Fruit fly (Drosophila melanogaster) whole organism, embryonic: ENCODE results near the gene CG34450.

Source experiments
- Asciz ChIP-seq: fragments of 200-800 bp; sonication (Bioruptor generic); optimal IDR thresholded peaks from 2 replicates; lab custom pipeline; 2017; ENCODE audit warnings: missing biosample characterization, mild to moderate bottlenecking, missing genetic modification characterization, missing genetic modification reagents
- Bdp1 ChIP-seq: fragments of 200-800 bp; sonication (Bioruptor generic); optimal IDR thresholded peaks from 3 replicates; lab custom pipeline; 2016; ENCODE audit warnings: missing biosample characterization, missing genetic modification characterization
- CG11456 ChIP-seq: fragments of 200-800 bp; sonication (Bioruptor generic); IDR thresholded peaks from 3 replicates; pipeline ENCODE4 v1.3.6; 2022; ENCODE audit warnings: missing biosample characterization, missing genetic modification characterization
- CG11560 ChIP-seq: fragments of 200-800 bp; sonication (Bioruptor generic); IDR thresholded peaks from 3 replicates; pipeline ENCODE4 v1.3.6; 2022; ENCODE audit warnings: missing biosample characterization, missing genetic modification characterization
- CG13424 ChIP-seq: fragments of 200-800 bp; sonication (Bioruptor generic); optimal IDR thresholded peaks from 2 replicates; lab custom pipeline; 2019; ENCODE audit warnings: missing biosample characterization, mild to moderate bottlenecking, missing genetic modification characterization, moderate library complexity
- CG15601 ChIP-seq: fragments of 200-800 bp; sonication (Bioruptor generic); optimal IDR thresholded peaks from 3 replicates; lab custom pipeline; 2019; ENCODE audit warnings: missing biosample characterization, mild to moderate bottlenecking, missing genetic modification characterization, moderate library complexity
- CG17328 ChIP-seq: fragments of 200-800 bp; sonication (Bioruptor generic); IDR thresholded peaks from 2 replicates; pipeline ENCODE4 v1.3.6; 2022; ENCODE audit warnings: missing biosample characterization, missing genetic modification characterization
- CG17912 ChIP-seq: fragments of 200-800 bp; sonication (Bioruptor generic); optimal IDR thresholded peaks from 2 replicates; lab custom pipeline; 2018; ENCODE audit warnings: missing biosample characterization, mild to moderate bottlenecking, missing genetic modification characterization
- CG18262 ChIP-seq: fragments of 200-800 bp; optimal IDR thresholded peaks from 3 replicates; lab custom pipeline; 2019; ENCODE audit warnings: missing biosample characterization, mild to moderate bottlenecking, missing genetic modification characterization, moderate library complexity
- CG18764 ChIP-seq: fragments of 200-800 bp; sonication (Bioruptor generic); optimal IDR thresholded peaks from 3 replicates; lab custom pipeline; 2016; ENCODE audit warnings: missing biosample characterization, missing genetic modification characterization
- CG2202 ChIP-seq: fragments of 200-800 bp; sonication (Bioruptor generic); optimal IDR thresholded peaks from 2 replicates; lab custom pipeline; 2018; ENCODE audit warnings: missing biosample characterization, mild to moderate bottlenecking, missing genetic modification characterization
- CG3065 ChIP-seq: fragments of 200-800 bp; sonication (Bioruptor generic); optimal IDR thresholded peaks from 2 replicates; lab custom pipeline; 2016; ENCODE audit warnings: missing biosample characterization, missing genetic modification characterization
- CG32532 ChIP-seq: fragments of 200-800 bp; sonication (Bioruptor generic); IDR thresholded peaks from 2 replicates; pipeline ENCODE4 v1.3.6; 2022; ENCODE audit warnings: missing biosample characterization, missing genetic modification characterization
- CG5953 ChIP-seq: fragments of 200-800 bp; sonication (Bioruptor generic); IDR thresholded peaks from 2 replicates; pipeline ENCODE4 v1.3.6; 2022; ENCODE audit warnings: missing biosample characterization, missing genetic modification characterization
- CG6254 ChIP-seq: fragments of 200-800 bp; sonication (Bioruptor generic); optimal IDR thresholded peaks from 3 replicates; lab custom pipeline; 2017; ENCODE audit warnings: mild to moderate bottlenecking, missing biosample characterization, missing genetic modification reagents, missing genetic modification characterization
- CG6272 ChIP-seq: fragments of 200-800 bp; sonication (Bioruptor generic); IDR thresholded peaks from 2 replicates; pipeline ENCODE4 v1.3.6; 2022; ENCODE audit warnings: missing biosample characterization, missing genetic modification characterization
- CG7357 ChIP-seq: fragments of 200-800 bp; sonication (Bioruptor generic); IDR thresholded peaks from 3 replicates; pipeline ENCODE4 v1.3.6; 2022; ENCODE audit warnings: missing biosample characterization, missing genetic modification characterization
- CG8089 ChIP-seq: fragments of 200-800 bp; sonication (Bioruptor generic); optimal IDR thresholded peaks from 3 replicates; lab custom pipeline; 2016; ENCODE audit warnings: missing biosample characterization, missing genetic modification characterization
- CG9817 ChIP-seq: fragments of 200-800 bp; sonication (Bioruptor generic); optimal IDR thresholded peaks from 2 replicates; lab custom pipeline; 2018; ENCODE audit warnings: missing biosample characterization, mild to moderate bottlenecking, missing genetic modification characterization, moderate library complexity
- CG9932 ChIP-seq: fragments of 200-800 bp; sonication (Bioruptor generic); IDR thresholded peaks from 2 replicates; pipeline ENCODE4 v1.3.6; 2022; ENCODE audit warnings: missing biosample characterization, missing genetic modification characterization
- H2.0 ChIP-seq: fragments of 200-800 bp; sonication (Bioruptor generic); IDR thresholded peaks from 2 replicates; pipeline ENCODE4 v1.3.6; 2022; ENCODE audit warnings: missing biosample characterization, missing genetic modification characterization
- Kr ChIP-seq: fragments of 200-800 bp; sonication (Bioruptor generic); optimal IDR thresholded peaks from 2 replicates; lab custom pipeline; 2017; ENCODE audit warnings: missing biosample characterization, mild to moderate bottlenecking, missing genetic modification characterization
- Mrtf ChIP-seq: fragments of 200-800 bp; sonication (Bioruptor generic); IDR thresholded peaks from 3 replicates; pipeline ENCODE4 v1.3.6; 2022; ENCODE audit warnings: missing biosample characterization, missing genetic modification characterization
- NC2α ChIP-seq: fragments of 200-800 bp; sonication (Bioruptor generic); optimal IDR thresholded peaks from 2 replicates; lab custom pipeline; 2016; ENCODE audit warnings: missing biosample characterization, missing genetic modification characterization
- Oli ChIP-seq: fragments of 200-800 bp; sonication (Bioruptor generic); optimal IDR thresholded peaks from 2 replicates; lab custom pipeline; 2018; ENCODE audit warnings: missing biosample characterization, mild to moderate bottlenecking, missing genetic modification characterization, moderate library complexity
- Optix ChIP-seq: fragments of 200-800 bp; sonication (Bioruptor generic); IDR thresholded peaks from 3 replicates; pipeline ENCODE4 v1.3.6; 2022; ENCODE audit warnings: missing biosample characterization, missing genetic modification characterization
- Poxn ChIP-seq: fragments of 200-800 bp; sonication (Bioruptor generic); IDR thresholded peaks from 2 replicates; pipeline ENCODE4 v1.3.6; 2022; ENCODE audit warnings: missing biosample characterization, missing genetic modification characterization
- Ptx1 ChIP-seq: fragments of 200-800 bp; sonication (Bioruptor generic); IDR thresholded peaks from 2 replicates; pipeline ENCODE4 v1.3.6; 2022; ENCODE audit warnings: missing biosample characterization, missing genetic modification characterization
- TFAM ChIP-seq: fragments of 200-800 bp; sonication (Bioruptor generic); optimal IDR thresholded peaks from 2 replicates; lab custom pipeline; 2017; ENCODE audit warnings: missing biosample characterization, missing genetic modification characterization, inconsistent platforms
- aop ChIP-seq: fragments of 200-800 bp; sonication (Bioruptor generic); IDR thresholded peaks from 2 replicates; pipeline ENCODE4 v1.3.6; 2022; ENCODE audit warnings: missing biosample characterization, missing genetic modification characterization
- ara ChIP-seq: fragments of 200-800 bp; sonication (Bioruptor generic); IDR thresholded peaks from 2 replicates; pipeline ENCODE4 v1.3.6; 2022; ENCODE audit warnings: missing biosample characterization, missing genetic modification characterization
- ase ChIP-seq: fragments of 200-800 bp; sonication (Bioruptor generic); IDR thresholded peaks from 3 replicates; pipeline ENCODE4 v1.3.6; 2022; ENCODE audit warnings: missing biosample characterization, missing genetic modification characterization
- emc ChIP-seq: fragments of 200-800 bp; sonication (Bioruptor generic); optimal IDR thresholded peaks from 2 replicates; lab custom pipeline; 2016; ENCODE audit warnings: missing biosample characterization, missing genetic modification characterization
- en ChIP-seq: fragments of 200-800 bp; sonication (Bioruptor generic); optimal IDR thresholded peaks from 2 replicates; lab custom pipeline; 2016; ENCODE audit warnings: missing biosample characterization, missing genetic modification characterization
- gem ChIP-seq: fragments of 200-800 bp; sonication (Bioruptor generic); optimal IDR thresholded peaks from 2 replicates; lab custom pipeline; 2019; ENCODE audit warnings: missing biosample characterization, mild to moderate bottlenecking, missing genetic modification characterization, moderate library complexity
- h ChIP-seq: fragments of >200 bp; optimal IDR thresholded peaks from 2 replicates; lab custom pipeline; 2017
- hb ChIP-seq: fragments of 200-800 bp; sonication (Bioruptor generic); IDR thresholded peaks from 3 replicates; pipeline ENCODE4 v1.3.6; 2022; ENCODE audit warnings: missing biosample characterization, missing genetic modification characterization; ENCODE audit not compliant: partially characterized antibody
- her ChIP-seq: fragments of 200-800 bp; sonication (Bioruptor generic); optimal IDR thresholded peaks from 2 replicates; lab custom pipeline; 2016; ENCODE audit warnings: missing biosample characterization, missing genetic modification characterization
- lov ChIP-seq, 2 experiments: fragments of 200-800 bp in 1 of 2; fragments of >200 bp in 1 of 2; sonication (Bioruptor generic) in 1 of 2; IDR thresholded peaks in 1 of 2; optimal IDR thresholded peaks in 1 of 2; 2 replicates in 1 of 2; 3 replicates in 1 of 2; pipeline versions ENCODE4 v1.3.6 to Lab custom; 2017 to 2022; ENCODE audit warnings: missing biosample characterization in 1 of 2, missing genetic modification characterization in 1 of 2
- mam ChIP-seq: fragments of 200-800 bp; sonication (Bioruptor generic); optimal IDR thresholded peaks from 3 replicates; lab custom pipeline; 2016; ENCODE audit warnings: missing biosample characterization, missing genetic modification characterization
- nerfin-2 ChIP-seq: fragments of 200-800 bp; sonication (Bioruptor generic); IDR thresholded peaks from 2 replicates; pipeline ENCODE4 v1.3.6; 2022; ENCODE audit warnings: missing biosample characterization, missing genetic modification characterization; ENCODE audit not compliant: partially characterized antibody
- nmo ChIP-seq: fragments of 200-800 bp; sonication (Bioruptor generic); optimal IDR thresholded peaks from 2 replicates; lab custom pipeline; 2018; ENCODE audit warnings: missing biosample characterization, mild to moderate bottlenecking, missing genetic modification characterization, moderate library complexity
- run ChIP-seq: fragments of 200-800 bp; sonication (Bioruptor generic); optimal IDR thresholded peaks from 3 replicates; lab custom pipeline; 2018; ENCODE audit warnings: missing biosample characterization, mild to moderate bottlenecking, missing genetic modification characterization
- sc ChIP-seq, 3 experiments: fragments of >200 bp in 2 of 3; fragments of 200-800 bp in 1 of 3; sonication (Bioruptor generic) in 1 of 3; optimal IDR thresholded peaks; 2 replicates in 2 of 3; 3 replicates in 1 of 3; lab custom pipeline; 2017; ENCODE audit warnings: mild to moderate bottlenecking in 1 of 3, missing biosample characterization in 1 of 3, missing genetic modification characterization in 1 of 3, missing genetic modification reagents in 1 of 3
- sens ChIP-seq: fragments of 200-800 bp; sonication (Bioruptor generic); peaks from one replicate; lab custom pipeline; 2016; ENCODE audit warnings: missing biosample characterization, missing genetic modification characterization
- slou ChIP-seq: fragments of 200-800 bp; sonication (Bioruptor generic); optimal IDR thresholded peaks from 3 replicates; lab custom pipeline; 2016; ENCODE audit warnings: missing biosample characterization, missing genetic modification characterization
- stwl ChIP-seq: fragments of 200-800 bp; sonication (Bioruptor generic); optimal IDR thresholded peaks from 3 replicates; lab custom pipeline; 2018; ENCODE audit warnings: missing biosample characterization, mild to moderate bottlenecking, missing genetic modification characterization, moderate library complexity
- tll ChIP-seq, 2 experiments: fragments of 200-800 bp in 1 of 2; fragments of >200 bp in 1 of 2; sonication (Bioruptor generic) in 1 of 2; optimal IDR thresholded peaks; 2 replicates each; lab custom pipeline; 2017 to 2019; ENCODE audit warnings: missing biosample characterization in 2 of 2, missing genetic modification characterization in 2 of 2, mild to moderate bottlenecking in 1 of 2, moderate library complexity in 1 of 2
- wek ChIP-seq: fragments of 200-800 bp; sonication (Bioruptor generic); optimal IDR thresholded peaks from 3 replicates; lab custom pipeline; 2018; ENCODE audit warnings: missing biosample characterization, mild to moderate bottlenecking, missing genetic modification characterization, moderate library complexity
- yki ChIP-seq: fragments of >200 bp; optimal IDR thresholded peaks from 3 replicates; lab custom pipeline; 2018

The CG34450 gene

dm6 chrX:9355996-9356708, 25.9 kb upstream of the CG34450 start, which contains the start of the genes Zdhhc8 and BCL7-like (continued):
- no peak for TF ChIP-seq CG32532 (GFP tag; lab: Robert Waterston, UW)
- no peak for TF ChIP-seq run (tag; lab: Kevin White, UChicago)
- no peak for TF ChIP-seq her (GFP tag; lab: Kevin White, UChicago)
- TF ChIP-seq Asciz, result no peak
- no peak for TF ChIP-seq Oli (tag; lab: Kevin White, UChicago)
- TF ChIP-seq TFAM (GFP tag; lab: Kevin White, UChicago), result no peak
- TF ChIP-seq Bdp1 (GFP tag; lab: Kevin White, UChicago), result peak; percentile 28
- TF ChIP-seq slou, result no peak
- TF ChIP-seq h, result no peak
- TF ChIP-seq CG11456 (GFP tag; lab: Robert Waterston, UW), result 0 out of 3 replicates have a peak, but pooled peaks have one; percentile 53
- TF ChIP-seq CG6254 (GFP tag; lab: Kevin White, UChicago), result no peak
- no peak for TF ChIP-seq Poxn (GFP tag; lab: Robert Waterston, UW)
- peak; percentile 63 for TF ChIP-seq gem (tag; lab: Kevin White, UChicago)
- no peak for TF ChIP-seq CG2202 (tag; lab: Kevin White, UChicago)
- TF ChIP-seq Optix (GFP tag; lab: Robert Waterston, UW), result no peak; the same call in 2 of the 3 replicates
- TF ChIP-seq aop, result no peak
- TF ChIP-seq CG5953 (GFP tag; lab: Robert Waterston, UW), result no peak
- no peak for TF ChIP-seq Mrtf (GFP tag; lab: Robert Waterston, UW)
- 0 out of 2 replicates have a peak, but pooled peaks have one; percentile 18 for TF ChIP-seq CG6272 (GFP tag; lab: Robert Waterston, UW)
- no peak for TF ChIP-seq CG8089
- no peak for TF ChIP-seq CG17912 (GFP tag; lab: Kevin White, UChicago)
- no peak for TF ChIP-seq emc (GFP tag; lab: Kevin White, UChicago)
- peak; percentile 76 for TF ChIP-seq CG9932 (GFP tag; lab: Robert Waterston, UW)
- TF ChIP-seq CG18262 (tag; lab: Kevin White, UChicago), result peak; percentile 28
- TF ChIP-seq Ptx1 (GFP tag; lab: Robert Waterston, UW), result peak; percentile 59; the same call in 1 of the 2 replicates
- TF ChIP-seq CG13424 (tag; lab: Kevin White, UChicago), result peak; percentile 37
- peak; percentile 99 for TF ChIP-seq hb (GFP tag; lab: Robert Waterston, UW)
- no peak for TF ChIP-seq wek (GFP tag; lab: Kevin White, UChicago)
- no peak for TF ChIP-seq H2.0
- TF ChIP-seq CG3065, result no peak
- TF ChIP-seq yki (lab: Kevin White, UChicago), result no peak
- TF ChIP-seq tll (GFP tag; optimal IDR thresholded peaks at IDR 0.05; lab: Kevin White, UChicago), result no peak
- TF ChIP-seq mam (GFP tag; lab: Kevin White, UChicago), result peak; percentile 54
- TF ChIP-seq CG11560, result peak; percentile 97
- TF ChIP-seq ase (GFP tag; lab: Robert Waterston, UW), result 0 out of 3 replicates have a peak, but pooled peaks have one; percentile 25
- TF ChIP-seq nmo, result peak; percentile 74
- no peak for TF ChIP-seq CG7357 (GFP tag; lab: Robert Waterston, UW)
- TF ChIP-seq en, result no peak
- TF ChIP-seq Kr (GFP tag; lab: Kevin White, UChicago), result no peak
- no peak for TF ChIP-seq lov (optimal IDR thresholded peaks at IDR 0.05; lab: Kevin White, UChicago)
- no peak for TF ChIP-seq lov (GFP tag; IDR thresholded peaks at IDR 0.05; lab: Robert Waterston, UW)
- no peak for TF ChIP-seq sc (optimal IDR thresholded peaks at IDR 0.05; lab: Kevin White, UChicago)
- TF ChIP-seq sc (GFP tag; optimal IDR thresholded peaks at IDR 0.05; lab: Kevin White, UChicago), result no peak
- no peak for TF ChIP-seq ara (GFP tag; lab: Robert Waterston, UW)
- peak; percentile 41 for TF ChIP-seq CG15601 (tag; lab: Kevin White, UChicago)
- TF ChIP-seq sens, result peak; percentile 89
- peak; percentile 96 for TF ChIP-seq nerfin-2 (GFP tag; lab: Robert Waterston, UW)
- peak; percentile 65 for TF ChIP-seq stwl (tag; lab: Kevin White, UChicago)
- peak; percentile 7 for TF ChIP-seq CG18764 (GFP tag; lab: Kevin White, UChicago)
- TF ChIP-seq CG17328 (GFP tag; lab: Robert Waterston, UW), result no peak
- no peak for TF ChIP-seq NC2α
- peak; percentile 41 for TF ChIP-seq CG9817 (tag; lab: Kevin White, UChicago)
